Fruit fly (Drosophila melanogaster): ENCODE results near the gene CG3698.

CG3698 gene

dm6 chr3L:20771001-20771890 lies 26.9 kb downstream of the CG3698 start, which contains the start of the genes CG4042 and Pitslre (continued):
- TF ChIP-seq Hr3 (GFP tag; optimal IDR thresholded peaks at IDR 0.05) (peak; percentile 61), CG12219 (GFP tag; optimal IDR thresholded peaks at IDR 0.05) (no peak), HHEX (GFP tag; optimal IDR thresholded peaks at IDR 0.05) (no peak), CG1647 (GFP tag; optimal IDR thresholded peaks at IDR 0.05) (no peak), CG1024 (GFP tag; IDR thresholded peaks at IDR 0.05) (no peak), Mes4 (GFP tag; optimal IDR thresholded peaks at IDR 0.05) (no peak), CG10209 (GFP tag; optimal IDR thresholded peaks at IDR 0.05) (peak; percentile 28), CG5953 (GFP tag; IDR thresholded peaks at IDR 0.05) (no peak), CG12155 (GFP tag; optimal IDR thresholded peaks at IDR 0.05) (peak; percentile 53), CG3163 (GFP tag; optimal IDR thresholded peaks at IDR 0.05) (no peak), Side (GFP tag; optimal IDR thresholded peaks at IDR 0.05) (no peak), hkb (optimal IDR thresholded peaks at IDR 0.05) (no peak), hkb (GFP tag; IDR thresholded peaks at IDR 0.05) (peak; percentile 16; the same call in 1 of the 2 replicates), CG2712 (tag; optimal IDR thresholded peaks at IDR 0.05) (peak; percentile 60), CG7556 (GFP tag; optimal IDR thresholded peaks at IDR 0.05) (no peak), cas (GFP tag; IDR thresholded peaks at IDR 0.05) (no peak), insv (GFP tag; optimal IDR thresholded peaks at IDR 0.05) (no peak), ash1 (GFP tag; optimal IDR thresholded peaks at IDR 0.05) (no peak), CG1603 (tag; optimal IDR thresholded peaks at IDR 0.05) (no peak), NC2β (GFP tag; optimal IDR thresholded peaks at IDR 0.05) (no peak), aop (GFP tag; IDR thresholded peaks at IDR 0.05) (no peak), nerfin-2 (GFP tag; IDR thresholded peaks at IDR 0.05; ENCODE audit: partially characterized antibody) (no peak), Taf1 (GFP tag; IDR thresholded peaks at IDR 0.05) (no peak), CG11504 (tag; optimal IDR thresholded peaks at IDR 0.05) (peak; percentile 41), tio (GFP tag; optimal IDR thresholded peaks at IDR 0.05) (peak; percentile 58), Hand (GFP tag; optimal IDR thresholded peaks at IDR 0.05) (no peak), Sox102F (GFP tag; optimal IDR thresholded peaks at IDR 0.05) (peak; percentile 8), CG32767 (GFP tag; IDR thresholded peaks at IDR 0.05) (no peak), bowl (GFP tag; IDR thresholded peaks at IDR 0.05) (no peak), ttk (GFP tag; IDR thresholded peaks at IDR 0.05) (no peak), ewg (GFP tag; optimal IDR thresholded peaks at IDR 0.05) (peak; percentile 40), CG17359 (tag; optimal IDR thresholded peaks at IDR 0.05) (peak; percentile 55), Deaf1 (tag; optimal IDR thresholded peaks at IDR 0.05) (no peak), CG4820 (GFP tag; optimal IDR thresholded peaks at IDR 0.05) (peak; percentile 37), bigmax (GFP tag; optimal IDR thresholded peaks at IDR 0.05) (no peak), Fer2 (tag; optimal IDR thresholded peaks at IDR 0.05) (no peak), Nf-YC (tag; optimal IDR thresholded peaks at IDR 0.05) (peak; percentile 62), Ssrp (tag; optimal IDR thresholded peaks at IDR 0.05) (peak; percentile 23), CG11093 (GFP tag; IDR thresholded peaks at IDR 0.05) (no peak), CG2120 (GFP tag; optimal IDR thresholded peaks at IDR 0.05) (peak; percentile 66), Dad (GFP tag; optimal IDR thresholded peaks at IDR 0.05) (no peak), Doc2 (GFP tag; IDR thresholded peaks at IDR 0.05) (no peak), CG10565 (GFP tag; optimal IDR thresholded peaks at IDR 0.05) (no peak), wdn (GFP tag; IDR thresholded peaks at IDR 0.05) (no peak), CG12744 (GFP tag; optimal IDR thresholded peaks at IDR 0.05) (no peak), gcm (GFP tag; optimal IDR thresholded peaks at IDR 0.05) (no peak), CG31224 (GFP tag; IDR thresholded peaks at IDR 0.05) (peak; percentile 33; the same call in 1 of the 2 replicates), CG10462 (GFP tag; optimal IDR thresholded peaks at IDR 0.05) (peak; percentile 30), HLHmδ (GFP tag; optimal IDR thresholded peaks at IDR 0.05) (no peak), CG7987 (GFP tag; optimal IDR thresholded peaks at IDR 0.05) (no peak)

All from whole organism, embryonic.